Fruit fly (Drosophila melanogaster): ENCODE data around the gene dmGlut.

- peak; percentile 87 for TF ChIP-seq Mnt (GFP tag; optimal IDR thresholded peaks at IDR 0.05)
- peak; percentile 93 for TF ChIP-seq CG11617 (GFP tag; optimal IDR thresholded peaks at IDR 0.05)
- TF ChIP-seq kay (GFP tag; ENCODE audit: borderline replicate concordance): peak; percentile 95
- peak; percentile 94 for TF ChIP-seq CG12768 (GFP tag; optimal IDR thresholded peaks at IDR 0.05)
- peak; percentile 35 for TF ChIP-seq ovo (GFP tag; optimal IDR thresholded peaks at IDR 0.05)
- TF ChIP-seq tj (GFP tag; optimal IDR thresholded peaks at IDR 0.05): peak; percentile 72
- peak; percentile 57 for TF ChIP-seq toe (GFP tag; optimal IDR thresholded peaks at IDR 0.05)
- TF ChIP-seq cic (GFP tag; optimal IDR thresholded peaks at IDR 0.05): peak; percentile 72
These were observed 15.3 kb upstream of the dmGlut start for dm6 chr2L:12011682-12012655.
